Fruit fly (Drosophila melanogaster): ENCODE measurements around the gene CG12817.

CG12817 gene

DNA sequence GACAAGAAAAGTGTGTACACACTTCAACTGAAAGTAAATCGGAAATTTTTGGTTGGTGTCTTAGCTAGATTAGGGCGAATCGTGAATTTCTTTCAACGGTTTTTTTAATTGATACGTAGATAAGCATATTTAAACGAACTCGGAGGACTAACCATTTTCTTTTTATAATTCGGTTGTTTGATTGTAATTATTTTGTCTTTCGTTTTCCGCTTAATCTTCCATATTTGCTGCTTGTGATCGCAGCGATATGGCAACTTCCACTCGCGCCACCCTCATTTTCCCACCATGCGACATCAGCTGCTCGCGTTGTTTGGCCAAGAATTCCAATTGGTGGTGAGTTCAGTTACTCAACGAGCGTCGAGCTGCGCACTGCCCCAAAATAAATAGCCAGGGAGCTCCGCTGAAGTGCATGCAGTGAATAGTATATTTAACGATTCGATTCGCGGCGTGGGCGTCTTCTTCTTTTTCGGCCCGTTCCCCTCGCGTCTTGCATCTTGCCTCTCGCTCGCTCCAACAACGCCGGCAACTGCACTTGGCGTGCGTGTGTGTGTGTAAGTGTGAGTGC lies 39.5 kb upstream of the CG12817 start, which contains the start of gene Nuak (continued):
- TF ChIP-seq Max (GFP tag; optimal IDR thresholded peaks at IDR 0.05) (peak; percentile 83), Awh (GFP tag; IDR thresholded peaks at IDR 0.05) (no peak), usp (GFP tag; optimal IDR thresholded peaks at IDR 0.05) (no peak), CG17328 (GFP tag; IDR thresholded peaks at IDR 0.05) (no peak), CG4617 (GFP tag; optimal IDR thresholded peaks at IDR 0.05; ENCODE audit: borderline replicate concordance) (peak; percentile 86), az2 (GFP tag; optimal IDR thresholded peaks at IDR 0.05) (peak; percentile 88), CG14965 (GFP tag; optimal IDR thresholded peaks at IDR 0.05; ENCODE audit: borderline replicate concordance) (peak; percentile 40), zen2 (GFP tag; IDR thresholded peaks at IDR 0.05; ENCODE audit: partially characterized antibody) (no peak), CG4328 (GFP tag; optimal IDR thresholded peaks at IDR 0.05) (peak; percentile 68), Fer3 (tag; optimal IDR thresholded peaks at IDR 0.05) (peak; percentile 83), jing (GFP tag; optimal IDR thresholded peaks at IDR 0.05) (peak; percentile 58), CG42726 (GFP tag; IDR thresholded peaks at IDR 0.05; ENCODE audit: partially characterized antibody) (no peak), CG17361 (GFP tag; IDR thresholded peaks at IDR 0.05) (no peak), Chrac-16 (GFP tag; optimal IDR thresholded peaks at IDR 0.05) (peak; percentile 91), CG6654 (GFP tag; optimal IDR thresholded peaks at IDR 0.05) (peak; percentile 53), unc-4 (GFP tag; IDR thresholded peaks at IDR 0.05; ENCODE audit: partially characterized antibody) (no peak), CG33557 (GFP tag; optimal IDR thresholded peaks at IDR 0.05) (peak; percentile 39), Scr (GFP tag; IDR thresholded peaks at IDR 0.05; ENCODE audit: partially characterized antibody) (no peak), sr (GFP tag; IDR thresholded peaks at IDR 0.05) (no peak), YL-1 (GFP tag; optimal IDR thresholded peaks at IDR 0.05) (peak; percentile 46), CG10979 (tag; optimal IDR thresholded peaks at IDR 0.05) (peak; percentile 70), slp2 (GFP tag; optimal IDR thresholded peaks at IDR 0.05) (peak; percentile 97), D19A (tag; optimal IDR thresholded peaks at IDR 0.05) (peak; percentile 13), CG34376 (GFP tag; optimal IDR thresholded peaks at IDR 0.05) (peak; percentile 73), Asciz (GFP tag; optimal IDR thresholded peaks at IDR 0.05) (peak; percentile 29), CG33213 (GFP tag; optimal IDR thresholded peaks at IDR 0.05) (peak; percentile 97), CG15696 (tag; optimal IDR thresholded peaks at IDR 0.05) (peak; percentile 79), CG17612 (GFP tag; IDR thresholded peaks at IDR 0.05) (no peak), vnd (GFP tag; IDR thresholded peaks at IDR 0.05; ENCODE audit: partially characterized antibody) (no peak), CG10274 (GFP tag; optimal IDR thresholded peaks at IDR 0.05) (peak; percentile 22), sc (optimal IDR thresholded peaks at IDR 0.05) (no peak), sc (GFP tag; optimal IDR thresholded peaks at IDR 0.05) (peak; percentile 10)

- TF ChIP-seq CrebB (tag; optimal IDR thresholded peaks at IDR 0.05) (peak; percentile 87), CG9817 (tag; optimal IDR thresholded peaks at IDR 0.05) (peak; percentile 94), MTF-1 (GFP tag; optimal IDR thresholded peaks at IDR 0.05; ENCODE audit: borderline replicate concordance) (peak; percentile 76), CG7987 (GFP tag; optimal IDR thresholded peaks at IDR 0.05) (peak; percentile 63), ftz-f1 (GFP tag; optimal IDR thresholded peaks at IDR 0.05) (no peak), CG34422 (GFP tag; IDR thresholded peaks at IDR 0.05) (no peak), Lpt (GFP tag; optimal IDR thresholded peaks at IDR 0.05) (no peak), Gug (GFP tag; IDR thresholded peaks at IDR 0.05) (peak; percentile 82), HLH3B (GFP tag; IDR thresholded peaks at IDR 0.05) (no peak), ac (GFP tag; optimal IDR thresholded peaks at IDR 0.05) (peak; percentile 31), danr (GFP tag; IDR thresholded peaks at IDR 0.05) (no peak), Dref (GFP tag; IDR thresholded peaks at IDR 0.05) (no peak), Nf-YA (GFP tag; IDR thresholded peaks at IDR 0.05) (no peak), CG9609 (GFP tag; optimal IDR thresholded peaks at IDR 0.05) (no peak), CoRest (tag; optimal IDR thresholded peaks at IDR 0.05) (peak; percentile 98), CG4730 (GFP tag; IDR thresholded peaks at IDR 0.05) (no peak), Ets65A (GFP tag) (peak; percentile 92), CG10274 (GFP tag; optimal IDR thresholded peaks at IDR 0.05) (peak; percentile 32), ind (GFP tag; optimal IDR thresholded peaks at IDR 0.05) (peak; percentile 94), wek (GFP tag; optimal IDR thresholded peaks at IDR 0.05) (no peak), CG5245 (GFP tag; optimal IDR thresholded peaks at IDR 0.05) (peak; percentile 84)
These were observed 37.3 kb upstream of the CG12817 start, which contains the start of the genes Sirt6 and pont for dm6 chr3R:10261800-10262199. TSS of gene Sirt6 (minus strand) at chr3R:10261849. TSS of gene pont (plus strand) at chr3R:10262123.
